Fruit fly (Drosophila melanogaster) whole organism, wandering third instar larva: Measurements from ENCODE around the gene CG31391.

ENCODE experiments used
- Abd-B ChIP-seq: fragments of >200 bp; optimal IDR thresholded peaks from 2 replicates; lab custom pipeline; 2017; ENCODE audit warnings: missing biosample characterization, missing genetic modification characterization
- CG32264 ChIP-seq: fragments of 200-800 bp; sonication (Bioruptor generic); optimal IDR thresholded peaks from 2 replicates; lab custom pipeline; 2016; ENCODE audit warnings: missing biosample characterization, missing genetic modification characterization
- CG9705 ChIP-seq: fragments of 200-800 bp; sonication (Bioruptor generic); optimal IDR thresholded peaks from 2 replicates; lab custom pipeline; 2018; ENCODE audit warnings: missing biosample characterization, mild to moderate bottlenecking, missing genetic modification characterization
- CrebA ChIP-seq: fragments of 200-800 bp; sonication (Bioruptor generic); optimal IDR thresholded peaks from 2 replicates; lab custom pipeline; 2016; ENCODE audit warnings: missing biosample characterization, mild to moderate bottlenecking, missing genetic modification characterization, borderline replicate concordance
- Dfd ChIP-seq: fragments of >200 bp; optimal IDR thresholded peaks from 2 replicates; lab custom pipeline; 2017; ENCODE audit warnings: missing biosample characterization, missing genetic modification characterization
- Dif ChIP-seq: fragments of 200-275, 200-300 bp; sonication (Bioruptor generic); optimal IDR thresholded peaks from 2 replicates; lab custom pipeline; 2018; ENCODE audit warnings: missing biosample characterization, missing genetic modification characterization; ENCODE audit not compliant: partially characterized antibody
- GATAd ChIP-seq: sonication (Bioruptor generic); optimal IDR thresholded peaks from 2 replicates; lab custom pipeline; 2016; ENCODE audit warnings: missing biosample characterization, missing genetic modification characterization
- HLH106 ChIP-seq: fragments of 200-800 bp; optimal IDR thresholded peaks from 3 replicates; lab custom pipeline; 2019; ENCODE audit warnings: missing biosample characterization, mild to moderate bottlenecking, missing genetic modification characterization, moderate library complexity
- Hr83 ChIP-seq: fragments of 200-300 bp; sonication (Bioruptor generic); optimal IDR thresholded peaks from 2 replicates; lab custom pipeline; 2016; ENCODE audit warnings: missing biosample characterization, mild to moderate bottlenecking, missing genetic modification characterization, moderate library complexity; ENCODE audit not compliant: poor library complexity, severe bottlenecking
- Jra ChIP-seq: sonication (Bioruptor generic); optimal IDR thresholded peaks from 2 replicates; lab custom pipeline; 2016; ENCODE audit warnings: missing biosample characterization, missing genetic modification characterization
- Mio ChIP-seq: sonication (Bioruptor generic); optimal IDR thresholded peaks from 2 replicates; lab custom pipeline; 2016; ENCODE audit warnings: missing biosample characterization, missing genetic modification characterization
- Myc ChIP-seq: fragments of >200 bp; optimal IDR thresholded peaks from 2 replicates; lab custom pipeline; 2017
- N ChIP-seq: fragments of >200 bp; optimal IDR thresholded peaks from 2 replicates; lab custom pipeline; 2018; ENCODE audit warnings: missing biosample characterization, missing external identifiers, missing genetic modification characterization
- OdsH ChIP-seq: fragments of 200-800 bp; sonication (Bioruptor generic); optimal IDR thresholded peaks from 2 replicates; lab custom pipeline; 2016; ENCODE audit warnings: missing biosample characterization, mild to moderate bottlenecking, missing genetic modification characterization
- Rel ChIP-seq, 2 experiments: fragments of 200-800 bp; sonication (Bioruptor generic) in 1 of 2; optimal IDR thresholded peaks; 2 replicates in 1 of 2; 3 replicates in 1 of 2; lab custom pipeline; 2016 to 2019; ENCODE audit warnings: mild to moderate bottlenecking in 2 of 2, missing biosample characterization in 2 of 2, missing genetic modification characterization in 2 of 2, moderate library complexity in 1 of 2
- br ChIP-seq: fragments of 200-800 bp; sonication (Bioruptor generic); optimal IDR thresholded peaks from 2 replicates; lab custom pipeline; 2016; ENCODE audit warnings: missing biosample characterization, missing genetic modification characterization
- brk ChIP-seq: fragments of 200-800 bp; sonication (Bioruptor generic); optimal IDR thresholded peaks from 2 replicates; lab custom pipeline; 2016; ENCODE audit warnings: missing biosample characterization, mild to moderate bottlenecking, missing genetic modification characterization
- dl ChIP-seq, 2 experiments: fragments of 175-275, 200-275 bp in 1 of 2; fragments of 200-275 bp in 1 of 2; sonication (Bioruptor generic); optimal IDR thresholded peaks; lab custom pipeline; 2018; ENCODE audit warnings: mild to moderate bottlenecking in 2 of 2, missing biosample characterization in 2 of 2, missing genetic modification characterization in 2 of 2, moderate library complexity in 2 of 2; ENCODE audit not compliant: partially characterized antibody in 2 of 2, insufficient read depth in 1 of 2
- dmrt93B ChIP-seq: fragments of 200-800 bp; sonication (Bioruptor generic); optimal IDR thresholded peaks from 2 replicates; lab custom pipeline; 2018; ENCODE audit warnings: missing biosample characterization, mild to moderate bottlenecking, missing genetic modification characterization
- dsf ChIP-seq: sonication (Bioruptor generic); optimal IDR thresholded peaks from 2 replicates; lab custom pipeline; 2016; ENCODE audit warnings: missing biosample characterization, missing genetic modification characterization, borderline replicate concordance
- foxo ChIP-seq, 2 experiments: fragments of 200-800 bp; sonication (Bioruptor generic); optimal IDR thresholded peaks; 2 replicates in 1 of 2; 3 replicates in 1 of 2; lab custom pipeline; 2016 to 2017; ENCODE audit warnings: missing biosample characterization in 2 of 2, missing genetic modification characterization in 2 of 2
- fru ChIP-seq: fragments of 200-800 bp; sonication (Bioruptor generic); optimal IDR thresholded peaks from 3 replicates; lab custom pipeline; 2016; ENCODE audit warnings: missing biosample characterization, mild to moderate bottlenecking, missing genetic modification characterization
- jim ChIP-seq: fragments of 175-275, 200-325 bp; sonication (Bioruptor generic); optimal IDR thresholded peaks from 2 replicates; lab custom pipeline; 2016; ENCODE audit warnings: missing biosample characterization, mild to moderate bottlenecking, missing genetic modification characterization
- lola ChIP-seq: fragments of >200 bp; optimal IDR thresholded peaks from 2 replicates; lab custom pipeline; 2017; ENCODE audit warnings: missing biosample characterization, missing genetic modification characterization
- pan ChIP-seq: fragments of >200 bp; optimal IDR thresholded peaks from 2 replicates; lab custom pipeline; 2017
- psq ChIP-seq: fragments of 200-800 bp; sonication (Bioruptor generic); optimal IDR thresholded peaks from 3 replicates; lab custom pipeline; 2017; ENCODE audit warnings: missing biosample characterization, mild to moderate bottlenecking, missing genetic modification characterization, moderate library complexity
- rgr ChIP-seq: fragments of 200-800 bp; sonication (Bioruptor generic); optimal IDR thresholded peaks from 3 replicates; lab custom pipeline; 2016; ENCODE audit warnings: missing biosample characterization, mild to moderate bottlenecking, missing genetic modification characterization
- sv ChIP-seq: fragments of 200-800 bp; sonication (Bioruptor generic); optimal IDR thresholded peaks from 3 replicates; lab custom pipeline; 2016; ENCODE audit warnings: missing biosample characterization, missing genetic modification characterization
- tai ChIP-seq: sonication (Bioruptor generic); optimal IDR thresholded peaks from 2 replicates; lab custom pipeline; 2016; ENCODE audit warnings: missing biosample characterization, missing genetic modification characterization
- usp ChIP-seq: fragments of >200 bp; optimal IDR thresholded peaks from 2 replicates; lab custom pipeline; 2017; ENCODE audit warnings: missing biosample characterization, missing genetic modification characterization
- woc ChIP-seq: sonication (Bioruptor generic); optimal IDR thresholded peaks from 2 replicates; lab custom pipeline; 2016; ENCODE audit warnings: missing biosample characterization, mild to moderate bottlenecking, missing genetic modification characterization

The CG31391 gene

DNA sequence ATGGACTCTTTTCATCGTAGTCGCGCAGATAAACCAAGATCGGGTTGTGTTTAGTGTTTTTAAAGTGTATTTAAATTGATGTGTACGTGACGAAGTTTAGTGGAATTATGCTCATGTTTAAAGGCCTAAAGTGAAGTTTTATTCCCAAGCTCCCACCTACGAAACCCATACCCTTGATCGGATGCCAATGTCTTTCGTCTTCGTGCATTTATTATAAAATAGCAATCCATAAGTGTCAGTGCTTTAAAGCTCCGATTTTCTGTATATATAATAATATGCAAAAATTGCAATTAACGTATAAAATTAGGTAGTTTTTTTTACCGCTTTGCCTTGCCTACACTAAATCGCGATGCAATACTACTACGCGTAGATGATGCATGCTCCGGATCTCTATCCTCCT lies at the start of gene CG31391:
Gene CG31391 (minus strand): TSS at position 101 of the 400 bp plus-strand sequence.
- TF ChIP-seq foxo (GFP tag; optimal IDR thresholded peaks at IDR 0.05; lab: Kevin White, UChicago) (no peak), tai (GFP tag; lab: Kevin White, UChicago) (no peak)

DNA sequence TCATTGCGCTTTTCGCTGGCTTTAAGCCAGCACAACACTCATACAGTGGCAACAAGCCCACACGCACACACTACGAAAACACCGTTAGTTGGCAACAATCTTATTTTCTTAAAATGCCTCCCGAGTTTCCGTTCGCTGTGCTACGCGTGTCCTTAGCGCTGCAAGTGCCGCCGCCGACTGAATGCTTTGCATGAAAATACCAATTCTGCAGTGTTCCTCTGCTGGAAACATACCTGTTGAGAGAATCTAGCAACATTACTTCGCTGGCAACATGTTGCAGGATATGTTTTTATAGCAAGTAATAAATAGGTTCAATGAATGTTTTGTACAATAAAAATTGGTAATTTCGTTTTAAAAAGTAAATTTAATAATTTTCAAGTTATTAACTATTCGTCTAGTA lies 46.2 kb upstream of the CG31391 start, which contains the start of gene TkR86C:
Gene TkR86C (minus strand): TSS at position 168 of the 400 bp plus-strand sequence.
- TF ChIP-seq Rel (GFP tag; optimal IDR thresholded peaks at IDR 0.05; lab: Kevin White, UChicago) (no peak), Rel (tag; optimal IDR thresholded peaks at IDR 0.05; lab: Kevin White, UChicago) (no peak), Myc (lab: Kevin White, UChicago) (no peak), pan (lab: Kevin White, UChicago) (no peak), jim (no peak), dmrt93B (GFP tag; lab: Kevin White, UChicago) (no peak), OdsH (GFP tag; lab: Kevin White, UChicago) (no peak), CG32264 (no peak), rgr (GFP tag; lab: Kevin White, UChicago) (no peak), Dif (no peak), GATAd (GFP tag; lab: Kevin White, UChicago) (no peak), fru (GFP tag; lab: Kevin White, UChicago) (no peak), Jra (GFP tag; lab: Kevin White, UChicago) (no peak), tai (GFP tag; lab: Kevin White, UChicago) (no peak), psq (GFP tag; lab: Kevin White, UChicago) (no peak)

DNA sequence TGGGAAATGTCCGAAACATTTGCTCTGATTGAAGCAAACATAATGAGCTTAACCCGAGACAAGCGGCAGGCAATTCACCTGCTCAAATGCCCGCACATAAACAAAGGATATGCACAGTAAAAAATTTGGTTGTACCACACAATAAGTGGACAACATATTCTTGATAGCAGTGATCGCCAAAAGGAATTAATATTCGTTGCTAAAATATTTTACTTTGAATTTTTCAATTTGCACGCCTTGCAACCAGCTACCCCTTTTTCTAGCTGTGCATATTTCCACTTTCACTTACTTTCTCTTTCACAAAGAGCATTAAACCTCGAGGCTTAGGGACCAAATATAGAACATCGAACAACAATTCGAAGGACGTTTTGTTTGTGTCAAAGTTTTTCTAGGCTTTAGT lies 42.8 kb upstream of the CG31391 start:
- no peak for TF ChIP-seq tai (GFP tag; lab: Kevin White, UChicago)

DNA sequence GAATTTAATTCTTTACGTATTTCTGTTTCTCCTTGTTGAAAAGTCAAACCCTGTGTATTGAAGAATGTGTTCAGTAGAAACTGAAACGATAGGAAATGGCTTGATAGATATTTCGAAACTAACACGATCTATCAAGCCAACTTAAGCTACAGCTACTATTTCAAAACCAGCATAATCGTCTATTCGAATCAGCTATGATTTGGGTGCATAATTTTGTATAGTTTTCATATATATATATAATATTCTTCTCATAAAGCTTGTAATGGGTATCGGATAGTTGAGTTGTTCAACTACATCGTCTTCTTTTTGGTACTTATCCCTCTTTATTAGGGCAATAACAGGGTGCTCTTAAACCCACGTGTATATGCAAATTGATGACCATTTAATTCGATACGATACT lies 31.0 kb upstream of the CG31391 start, which contains the start of gene tomboy20:
Gene tomboy20 (minus strand): TSS at position 101 of the 400 bp plus-strand sequence.
- TF ChIP-seq woc (no peak), br (no peak), CG9705 (GFP tag; lab: Kevin White, UChicago) (no peak), tai (GFP tag; lab: Kevin White, UChicago) (no peak), Myc (lab: Kevin White, UChicago) (no peak), brk (GFP tag; lab: Kevin White, UChicago) (no peak), OdsH (GFP tag; lab: Kevin White, UChicago) (no peak), Hr83 (no peak), dsf (GFP tag; lab: Kevin White, UChicago) (no peak), usp (GFP tag; lab: Kevin White, UChicago) (no peak), Jra (GFP tag; lab: Kevin White, UChicago) (no peak), lola (GFP tag; lab: Kevin White, UChicago) (no peak), rgr (GFP tag; lab: Kevin White, UChicago) (no peak), Rel (GFP tag; optimal IDR thresholded peaks at IDR 0.05; lab: Kevin White, UChicago) (no peak), Rel (tag; optimal IDR thresholded peaks at IDR 0.05; lab: Kevin White, UChicago) (no peak), Mio (GFP tag; lab: Kevin White, UChicago) (no peak)
- TF ChIP-seq, all 38 proteins: peak for 0

DNA sequence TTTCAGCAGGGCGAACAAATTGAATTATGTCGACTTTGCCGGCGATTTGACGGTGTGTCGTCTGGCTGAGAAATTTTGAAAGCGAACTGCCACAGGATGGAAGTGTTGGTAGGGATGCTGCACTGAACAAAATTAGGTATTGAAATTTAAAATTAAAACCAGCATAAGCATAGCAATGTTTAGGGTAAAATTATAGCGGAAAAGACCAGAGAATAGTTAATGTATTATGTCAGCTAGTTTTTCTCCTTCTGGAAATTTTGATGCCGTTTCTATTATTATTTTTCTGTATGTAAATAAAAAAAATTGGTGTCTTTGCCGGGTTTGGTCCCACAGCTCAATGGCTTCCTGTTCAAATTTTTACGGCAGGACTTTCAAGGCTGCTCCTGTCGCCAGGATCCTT lies 21.8 kb upstream of the CG31391 start:
- TF ChIP-seq Hr83 (no peak), jim (no peak), CrebA (no peak), Dfd (GFP tag; lab: Kevin White, UChicago) (no peak), OdsH (GFP tag; lab: Kevin White, UChicago) (no peak), rgr (GFP tag; lab: Kevin White, UChicago) (no peak), Rel (GFP tag; optimal IDR thresholded peaks at IDR 0.05; lab: Kevin White, UChicago) (no peak), Rel (tag; optimal IDR thresholded peaks at IDR 0.05; lab: Kevin White, UChicago) (no peak), fru (GFP tag; lab: Kevin White, UChicago) (no peak), Abd-B (no peak), Myc (lab: Kevin White, UChicago) (no peak), brk (GFP tag; lab: Kevin White, UChicago) (no peak), dmrt93B (GFP tag; lab: Kevin White, UChicago) (no peak), HLH106 (tag; lab: Kevin White, UChicago) (no peak), Jra (GFP tag; lab: Kevin White, UChicago) (no peak), N (GFP tag; lab: Kevin White, UChicago) (no peak), CG32264 (no peak), dl (GFP tag; optimal IDR thresholded peaks at IDR 0.05; lab: Kevin White, UChicago; ENCODE audit: insufficient read depth in 1 of 2, partially characterized antibody in 2 of 2) (no peak), tai (GFP tag; lab: Kevin White, UChicago) (no peak), sv (GFP tag; lab: Kevin White, UChicago) (no peak)
